Worm (Caenorhabditis elegans): ENCODE results near the gene tsp-9.

- TF ChIP-seq ces-1 (GFP tag; optimal IDR thresholded peaks at IDR 0.05) (no peak), unc-62 (GFP tag; optimal IDR thresholded peaks at IDR 0.05 in 1 of 2) (no peak), unc-62 (tag; optimal IDR thresholded peaks at IDR 0.05) (no peak), jun-1 (tag; optimal IDR thresholded peaks at IDR 0.05) (no peak), snpc-1.2 (GFP tag; IDR thresholded peaks at IDR 0.05) (no peak), nhr-28 (tag; optimal IDR thresholded peaks at IDR 0.05) (no peak), nhr-48 (tag; optimal IDR thresholded peaks at IDR 0.05) (no peak), lir-3 (tag; optimal IDR thresholded peaks at IDR 0.05) (no peak)
Measured at ce11 chrX:1230658-1231057, 15.2 kb upstream of the tsp-9 start, which contains the start of gene C46H3.2.

Measured in whole organism, L4 larva.